Fruit fly (Drosophila melanogaster): ENCODE results near the gene CG31178.

- TF ChIP-seq Sin3A (optimal IDR thresholded peaks at IDR 0.05) (no peak), psq (optimal IDR thresholded peaks at IDR 0.05) (no peak), h (optimal IDR thresholded peaks at IDR 0.05) (no peak), ttk (optimal IDR thresholded peaks at IDR 0.05) (no peak)
Measured at dm6 chr3R:21922244-21922643, 48.7 kb downstream of the CG31178 start.

Data from Kc167 (cell line).